Worm (Caenorhabditis elegans): Measurements from ENCODE around the gene R02D5.6.

R02D5.6 gene

DNA sequence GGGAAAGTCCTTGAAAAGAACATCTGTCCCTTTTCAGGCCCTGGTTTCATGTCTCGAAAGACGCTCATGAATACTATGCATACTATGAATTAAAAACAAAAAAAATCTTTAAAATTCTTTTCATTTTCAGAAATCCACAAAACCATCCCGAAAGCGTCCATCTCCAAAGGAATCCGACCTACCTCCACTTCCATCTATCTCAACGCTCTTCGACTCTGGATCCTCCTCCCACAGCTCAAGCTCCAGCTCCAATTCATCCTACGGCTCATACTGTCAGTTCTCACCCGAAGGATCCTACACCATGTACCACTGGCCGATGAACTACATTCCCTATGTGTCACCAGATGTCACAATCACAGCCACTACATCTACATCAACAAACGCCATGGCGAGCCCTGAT, 9.4 kb downstream of the R02D5.6 start:
- TF ChIP-seq ceh-82 (tag; optimal IDR thresholded peaks at IDR 0.05) = no peak
- TF ChIP-seq nhr-21 (tag; optimal IDR thresholded peaks at IDR 0.05) = no peak
- TF ChIP-seq sem-4 (tag; optimal IDR thresholded peaks at IDR 0.05) = no peak
- TF ChIP-seq mab-5 (tag; optimal IDR thresholded peaks at IDR 0.05) = no peak
- TF ChIP-seq egl-27 (tag; optimal IDR thresholded peaks at IDR 0.05) = no peak
- no peak for TF ChIP-seq mbf-1 (tag; optimal IDR thresholded peaks at IDR 0.05)

DNA sequence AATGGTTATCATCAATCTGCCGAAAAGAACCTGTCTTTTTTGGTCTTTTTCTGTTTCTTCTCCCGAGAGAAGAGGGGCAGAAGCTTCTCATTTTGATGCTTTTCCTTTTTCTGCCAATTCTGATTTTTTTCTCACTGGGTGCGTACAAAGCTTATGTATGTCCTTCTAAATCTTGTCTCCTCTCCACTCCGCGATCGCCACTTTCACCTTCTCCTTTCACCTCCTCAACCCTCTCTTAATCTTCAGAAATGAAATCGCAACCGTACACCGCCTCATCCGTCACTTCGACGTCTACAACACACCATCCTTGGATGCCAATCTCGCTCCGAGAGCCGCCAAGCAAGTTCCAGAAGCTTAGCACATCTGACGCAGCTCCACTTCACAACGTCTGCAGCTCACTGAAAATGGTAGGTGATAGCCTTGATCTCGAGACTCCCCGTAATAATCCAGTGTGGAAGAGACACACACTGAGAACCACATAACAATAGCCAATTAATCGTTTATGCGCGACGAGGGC, 9.8 kb downstream of the R02D5.6 start, which contains the start of gene R02D5.1:
Gene R02D5.1, plus strand, starts transcription at position 245 of the 517 bp plus-strand sequence.
- TF ChIP-seq mbf-1 (tag; optimal IDR thresholded peaks at IDR 0.05) (no peak), blmp-1 (tag; optimal IDR thresholded peaks at IDR 0.05; ENCODE audit: insufficient read depth) (peak; percentile 88)

DNA sequence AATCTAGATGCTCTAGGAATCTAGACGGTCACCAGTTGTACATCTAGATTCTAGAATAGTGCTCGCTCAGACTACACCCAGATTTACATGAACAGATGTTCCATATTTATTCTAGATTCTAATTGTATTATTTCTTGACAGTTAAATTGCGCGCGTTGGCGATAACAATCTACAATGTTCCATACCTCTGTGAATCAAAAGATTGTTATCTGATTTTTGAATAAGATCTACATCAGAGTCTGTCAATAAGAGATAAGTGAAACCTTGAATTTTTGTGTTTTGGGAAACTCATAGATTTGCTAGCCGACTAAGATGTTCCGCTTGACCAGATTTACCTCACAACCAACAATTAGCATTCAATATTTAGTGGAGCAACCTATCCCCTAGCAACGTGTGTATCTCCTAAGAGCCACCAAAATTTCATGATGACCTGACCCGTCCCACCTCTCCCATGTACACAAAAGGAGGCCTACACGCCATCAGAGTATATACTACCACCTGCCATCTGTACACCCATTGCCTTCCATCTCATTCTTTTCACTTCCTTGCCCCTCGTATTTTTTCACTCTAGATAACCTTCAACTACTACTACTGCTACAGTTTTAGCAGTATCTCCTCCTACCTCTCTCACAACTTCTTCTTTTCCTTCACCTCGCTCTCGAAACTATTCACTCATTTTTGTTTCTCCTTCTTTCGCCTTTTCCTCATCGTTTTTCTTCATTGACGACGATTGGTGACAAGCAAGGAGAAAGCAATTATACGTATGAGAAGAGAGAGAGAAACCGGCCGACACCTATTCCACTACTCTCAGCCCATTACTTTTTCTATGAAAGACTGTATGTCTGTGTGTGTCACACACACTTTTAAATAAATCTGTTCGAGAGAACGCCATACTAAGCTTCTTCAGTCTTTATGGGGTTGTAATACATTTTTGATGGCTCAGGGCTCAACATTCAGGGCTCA, 10.9 kb downstream of the R02D5.6 start:
- TF ChIP-seq C34F6.9 (tag; optimal IDR thresholded peaks at IDR 0.05) = no peak
- peak; percentile 100 for TF ChIP-seq elt-1 (tag; optimal IDR thresholded peaks at IDR 0.05)
- TF ChIP-seq ztf-4 (tag; optimal IDR thresholded peaks at IDR 0.05) = no peak
- TF ChIP-seq nhr-25 (tag; optimal IDR thresholded peaks at IDR 0.05) = peak; percentile 84
- no peak for TF ChIP-seq nhr-129 (tag; optimal IDR thresholded peaks at IDR 0.05)
- no peak for TF ChIP-seq gmeb-1 (tag; optimal IDR thresholded peaks at IDR 0.05)
- TF ChIP-seq R02D3.7 (tag; optimal IDR thresholded peaks at IDR 0.05) = no peak
- TF ChIP-seq mdl-1 (tag; optimal IDR thresholded peaks at IDR 0.05) = no peak
- no peak for TF ChIP-seq elt-3 (tag; optimal IDR thresholded peaks at IDR 0.05)
- TF ChIP-seq sma-9 (GFP tag; optimal IDR thresholded peaks at IDR 0.05) = peak; percentile 94
- TF ChIP-seq sma-9 (tag; optimal IDR thresholded peaks at IDR 0.05) = no peak
- no peak for TF ChIP-seq ama-1 (optimal IDR thresholded peaks at IDR 0.05)
- TF ChIP-seq aly-2 (tag; optimal IDR thresholded peaks at IDR 0.05) = no peak
- peak; percentile 100 for TF ChIP-seq ceh-16 (tag; optimal IDR thresholded peaks at IDR 0.05)
- no peak for TF ChIP-seq peb-1 (tag; optimal IDR thresholded peaks at IDR 0.05)
- TF ChIP-seq zag-1 (tag; optimal IDR thresholded peaks at IDR 0.05) = no peak
- TF ChIP-seq ztf-1 (GFP tag; conservative IDR thresholded peaks at IDR 0.05) = no peak
- TF ChIP-seq unc-39 (tag; optimal IDR thresholded peaks at IDR 0.05) = no peak
- no peak for TF ChIP-seq fos-1 (tag; optimal IDR thresholded peaks at IDR 0.05)
- TF ChIP-seq blmp-1 (tag; optimal IDR thresholded peaks at IDR 0.05; ENCODE audit: insufficient read depth) = peak; percentile 90
- TF ChIP-seq mbf-1 (tag; optimal IDR thresholded peaks at IDR 0.05) = no peak
- TF ChIP-seq nhr-23 (tag; optimal IDR thresholded peaks at IDR 0.05) = peak; percentile 98
- TF ChIP-seq ZK546.5 (tag; optimal IDR thresholded peaks at IDR 0.05) = no peak
- no peak for TF ChIP-seq Y55F3AM.14 (GFP tag; optimal IDR thresholded peaks at IDR 0.05)
- TF ChIP-seq lin-39 (tag; optimal IDR thresholded peaks at IDR 0.05) = no peak
- no peak for TF ChIP-seq nhr-77 (tag; optimal IDR thresholded peaks at IDR 0.05)
- TF ChIP-seq alr-1 (tag; optimal IDR thresholded peaks at IDR 0.05) = no peak
- no peak for TF ChIP-seq lin-13 (GFP tag; optimal IDR thresholded peaks at IDR 0.05)
- no peak for TF ChIP-seq skn-1 (tag; optimal IDR thresholded peaks at IDR 0.05)
- TF ChIP-seq sma-3 (GFP tag; optimal IDR thresholded peaks at IDR 0.05) = no peak
- TF ChIP-seq nhr-12 (tag; optimal IDR thresholded peaks at IDR 0.05) = no peak
- TF ChIP-seq crh-2 (tag; optimal IDR thresholded peaks at IDR 0.05) = no peak
- no peak for TF ChIP-seq mab-5 (tag; optimal IDR thresholded peaks at IDR 0.05)
- TF ChIP-seq nhr-6 (tag; optimal IDR thresholded peaks at IDR 0.05) = no peak
- no peak for TF ChIP-seq lin-11 (tag; optimal IDR thresholded peaks at IDR 0.05)
- TF ChIP-seq nhr-10 (tag; optimal IDR thresholded peaks at IDR 0.05) = no peak
- TF ChIP-seq ztf-11 (tag; optimal IDR thresholded peaks at IDR 0.05) = no peak
- TF ChIP-seq sem-4 (tag; optimal IDR thresholded peaks at IDR 0.05) = peak; percentile 60
- no peak for TF ChIP-seq dmd-4 (tag; optimal IDR thresholded peaks at IDR 0.05)
- peak in 1 of 2 experiments; percentile 15 for TF ChIP-seq lsy-2 (tag; optimal IDR thresholded peaks at IDR 0.05)
- TF ChIP-seq nhr-237 (tag; optimal IDR thresholded peaks at IDR 0.05) = no peak
- no peak for TF ChIP-seq unc-55 (GFP tag; optimal IDR thresholded peaks at IDR 0.05)
- TF ChIP-seq egl-27 (tag; optimal IDR thresholded peaks at IDR 0.05) = peak; percentile 84
- TF ChIP-seq unc-62 (GFP tag; optimal IDR thresholded peaks at IDR 0.05) = no peak
- no peak for TF ChIP-seq F13H6.1 (tag; optimal IDR thresholded peaks at IDR 0.05)
- no peak for TF ChIP-seq nhr-21 (tag; optimal IDR thresholded peaks at IDR 0.05)

Data from whole organism, L2 larva.